Worm (Caenorhabditis elegans): ENCODE data around the gene C31B8.1.
"Not testable (repeated sequence)": the region's sequence is repeated elsewhere in the genome, so short reads cannot be mapped to it uniquely, and the experiment has no call there.

Gene C31B8.1

DNA sequence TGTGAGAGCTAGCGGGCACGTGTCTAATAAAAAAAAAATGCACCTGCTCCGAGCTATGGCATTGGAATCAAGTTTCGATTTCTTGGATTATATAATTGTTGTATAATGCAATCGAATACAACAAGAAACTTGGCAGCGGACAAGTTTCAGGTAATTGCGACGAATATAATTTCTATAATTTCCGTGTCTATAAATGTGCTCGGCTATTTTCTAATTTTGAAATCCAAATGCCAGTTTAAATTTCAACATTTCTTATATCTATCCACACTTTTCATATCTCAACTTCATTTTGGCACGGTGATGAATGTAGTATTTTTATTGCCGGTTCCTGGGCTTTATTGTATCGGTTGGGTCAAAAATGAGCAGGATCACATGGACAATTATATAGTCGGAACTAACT, 1.6 kb upstream of the C31B8.1 start, which contains the start of gene C31B8.16:
TSS of gene C31B8.16 (plus strand) at position 301 of the 400 bp plus-strand sequence.
- no peak for TF ChIP-seq unc-62 (GFP tag; optimal IDR thresholded peaks at IDR 0.05)

DNA sequence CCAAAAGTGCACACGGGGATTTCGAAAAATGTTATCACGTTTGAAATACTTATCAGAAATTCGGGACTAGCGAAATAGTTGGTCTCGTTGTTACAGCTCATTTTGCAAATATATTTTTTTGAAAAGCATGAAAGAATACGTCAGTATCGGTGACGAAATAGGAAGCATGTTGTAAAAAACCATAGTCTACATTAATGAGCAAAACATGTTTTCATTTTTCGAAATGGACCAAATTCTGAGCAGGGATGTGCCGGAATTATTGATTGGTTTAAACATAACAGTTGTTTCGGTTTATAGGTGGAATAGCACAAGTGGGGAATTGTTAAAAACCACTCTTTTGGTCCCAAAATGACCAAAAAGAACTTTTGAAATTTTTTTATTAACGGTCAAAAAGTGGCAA, 2.7 kb downstream of the C31B8.1 start, which contains the start of gene srh-247:
TSS of gene srh-247 (minus strand) at position 101 of the 400 bp plus-strand sequence.
- TF ChIP-seq unc-62 (GFP tag; optimal IDR thresholded peaks at IDR 0.05) = no peak

DNA sequence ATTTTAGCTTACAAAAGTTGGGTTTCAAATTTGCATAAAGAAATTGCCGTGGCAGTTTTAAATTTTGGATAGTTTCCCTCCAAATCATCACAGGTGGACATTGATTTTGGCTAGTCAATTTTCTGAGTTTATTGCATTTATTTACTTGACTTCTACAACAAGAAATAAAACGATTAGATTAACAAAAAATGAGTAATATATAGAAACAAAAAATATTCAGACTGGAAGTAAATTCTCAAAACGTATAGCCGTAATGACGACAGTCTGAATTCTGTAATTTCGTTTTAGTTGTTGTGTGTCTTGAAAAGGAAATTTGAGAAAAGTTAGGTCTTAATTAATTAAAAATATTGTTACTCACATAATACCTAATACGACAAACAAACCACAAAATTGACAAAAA, 7.1 kb downstream of the C31B8.1 start, which contains the start of gene srw-141:
TSS of gene srw-141 (minus strand) at position 101 of the 400 bp plus-strand sequence.
- no peak for TF ChIP-seq unc-62 (GFP tag; optimal IDR thresholded peaks at IDR 0.05)

- no peak for TF ChIP-seq unc-62 (GFP tag; optimal IDR thresholded peaks at IDR 0.05)
Measured at ce11 chrV:2941405-2941804, 10.1 kb downstream of the C31B8.1 start, which contains the start of gene srw-143. TSS of gene srw-143 (minus strand) at chrV:2941505.

DNA sequence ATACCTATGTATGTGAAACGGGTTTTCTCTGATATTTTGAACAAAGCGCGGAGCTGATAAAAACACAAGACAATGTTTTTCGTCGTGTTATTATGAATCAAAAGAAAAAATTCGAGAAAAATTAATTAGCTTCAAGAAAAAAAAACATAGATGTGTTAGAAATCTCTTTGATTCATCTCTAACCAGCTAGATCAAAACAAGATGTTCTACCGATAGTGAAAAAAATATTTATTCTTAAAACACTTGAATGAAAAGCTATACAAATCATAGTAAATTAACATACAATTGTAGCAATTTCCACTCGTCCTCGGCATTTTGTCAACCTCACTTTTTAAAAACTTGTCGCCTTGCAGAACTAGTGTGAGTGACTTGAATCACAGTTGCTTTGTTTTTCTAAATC, 10.9 kb downstream of the C31B8.1 start:
- no peak for TF ChIP-seq unc-62 (GFP tag; optimal IDR thresholded peaks at IDR 0.05)

ce11 chrV:2943859-2944258, 12.5 kb downstream of the C31B8.1 start, which contains the start of gene srw-137:
TSS of gene srw-137 (minus strand) at chrV:2943959.
- no peak for TF ChIP-seq unc-62 (GFP tag; optimal IDR thresholded peaks at IDR 0.05)

- TF ChIP-seq unc-62 (GFP tag; optimal IDR thresholded peaks at IDR 0.05) = no peak
Measured at ce11 chrV:2945602-2946001, 14.2 kb downstream of the C31B8.1 start, which contains the start of gene srh-87. TSS of gene srh-87 (minus strand) at chrV:2945702.

- TF ChIP-seq unc-62 (GFP tag; optimal IDR thresholded peaks at IDR 0.05) = not testable (repeated sequence)
Measured at ce11 chrV:2952102-2952501, 20.8 kb downstream of the C31B8.1 start, which contains the start of gene srw-122. TSS of gene srw-122 (minus strand) at chrV:2952202.

ce11 chrV:2955342-2955741, 24.0 kb downstream of the C31B8.1 start, which contains the start of gene srh-248:
TSS of gene srh-248 (minus strand) at chrV:2955442.
- TF ChIP-seq unc-62 (GFP tag; optimal IDR thresholded peaks at IDR 0.05) = not testable (repeated sequence)

DNA sequence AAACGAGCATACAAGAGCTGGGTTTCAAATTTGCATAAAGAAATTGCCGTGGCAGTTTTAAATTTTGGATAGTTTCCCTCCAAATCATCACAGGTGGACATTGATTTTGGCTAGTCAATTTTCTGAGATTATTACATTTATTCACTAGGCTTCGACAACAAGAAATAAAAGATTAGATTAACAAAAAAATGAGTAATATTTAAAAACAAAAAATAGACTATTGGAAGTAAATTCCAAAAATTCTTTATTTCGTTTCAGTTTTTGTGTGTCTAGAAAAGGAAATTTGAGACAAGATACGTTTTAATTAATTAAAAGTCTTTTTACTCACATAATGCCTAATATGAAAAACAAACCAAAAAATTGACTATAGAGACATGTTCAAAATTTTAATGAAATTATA, 26.9 kb downstream of the C31B8.1 start, which contains the start of gene srw-142:
TSS of gene srw-142 (minus strand) at position 101 of the 400 bp plus-strand sequence.
- TF ChIP-seq unc-62 (GFP tag; optimal IDR thresholded peaks at IDR 0.05) = no peak

ce11 chrV:2960894-2961293, 29.5 kb downstream of the C31B8.1 start, which contains the start of gene srw-144:
TSS of gene srw-144 (minus strand) at chrV:2960994.
- TF ChIP-seq unc-62 (GFP tag; optimal IDR thresholded peaks at IDR 0.05) = no peak

DNA sequence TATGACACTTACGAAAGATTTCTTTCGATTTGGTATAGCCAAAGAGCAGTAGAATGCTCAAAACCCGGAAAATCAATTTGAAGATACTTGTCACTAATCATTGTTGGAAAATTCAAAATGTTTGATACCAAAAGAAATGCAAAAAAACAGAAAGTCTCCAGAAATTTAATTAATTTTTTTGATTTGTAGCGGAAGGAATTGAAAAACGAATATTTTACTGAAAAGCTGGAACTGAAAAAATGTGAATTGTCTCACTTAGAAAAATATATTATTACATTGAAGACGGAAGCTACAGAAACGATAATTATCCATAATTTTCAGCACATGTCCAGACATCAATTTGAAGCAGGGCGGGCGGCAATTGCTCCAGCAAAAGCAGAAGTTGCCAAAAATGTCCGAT, 31.6 kb downstream of the C31B8.1 start, which contains the start of gene srw-138:
TSS of gene srw-138 (minus strand) at position 101 of the 400 bp plus-strand sequence.
- TF ChIP-seq unc-62 (GFP tag; optimal IDR thresholded peaks at IDR 0.05) = no peak

DNA sequence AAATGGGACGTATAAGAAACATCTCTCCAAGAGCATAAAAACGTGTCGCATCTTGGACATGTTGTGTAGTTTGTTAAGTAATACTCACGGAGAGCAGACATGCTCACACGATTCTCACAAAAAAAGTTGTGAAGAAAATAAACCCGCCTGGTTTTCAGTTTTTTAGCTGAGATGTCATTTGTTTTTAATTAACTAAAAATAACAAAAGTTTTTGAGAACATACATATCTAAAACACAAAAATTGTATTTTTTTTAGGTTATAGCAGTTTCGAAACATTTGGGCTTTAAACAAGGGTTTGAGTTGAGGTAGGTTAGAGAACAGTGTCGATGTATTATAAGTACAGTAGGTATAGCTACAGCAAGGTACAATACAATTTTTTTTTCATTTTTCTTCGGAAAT, 33.4 kb downstream of the C31B8.1 start, which contains the start of gene srh-88:
TSS of gene srh-88 (minus strand) at position 101 of the 400 bp plus-strand sequence.
- no peak for TF ChIP-seq unc-62 (GFP tag; optimal IDR thresholded peaks at IDR 0.05)

DNA sequence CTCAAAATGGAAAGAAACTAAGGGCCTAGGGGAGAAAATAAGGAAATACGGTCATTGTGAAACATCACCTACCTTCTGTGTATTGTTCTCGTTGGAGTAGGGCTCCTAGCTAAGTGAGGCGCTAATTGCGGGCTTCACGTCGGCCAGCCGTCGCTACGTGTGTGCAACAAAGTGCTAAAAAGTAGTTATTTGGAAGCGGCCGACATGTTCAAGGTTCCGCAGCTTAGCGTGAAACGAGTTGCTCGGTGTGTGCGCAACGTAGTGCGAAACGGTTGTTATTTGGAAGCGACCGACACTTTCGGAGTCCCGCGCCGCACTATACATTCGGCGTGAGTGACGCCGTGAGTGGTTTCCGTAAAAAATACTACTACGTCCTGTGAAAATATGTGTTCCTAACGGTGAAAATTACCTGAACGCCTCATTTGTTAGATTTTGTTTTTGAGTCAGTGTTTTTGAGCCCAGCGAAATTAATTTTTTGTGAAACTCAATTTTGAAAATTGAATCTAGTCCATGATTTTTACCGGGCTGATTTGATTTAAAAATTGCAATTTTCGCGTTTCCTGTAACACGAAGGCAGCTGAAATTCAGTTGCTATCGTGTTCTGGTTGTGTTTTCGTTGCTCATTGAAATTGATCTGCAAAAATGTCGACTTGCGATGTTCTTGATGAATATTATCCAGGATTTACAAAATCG, 40.1 kb downstream of the C31B8.1 start, which contains the start of gene srw-129:
TSS of gene srw-129 (plus strand) at position 643 of the 693 bp plus-strand sequence.
- no peak for TF ChIP-seq unc-62 (GFP tag; optimal IDR thresholded peaks at IDR 0.05)

DNA sequence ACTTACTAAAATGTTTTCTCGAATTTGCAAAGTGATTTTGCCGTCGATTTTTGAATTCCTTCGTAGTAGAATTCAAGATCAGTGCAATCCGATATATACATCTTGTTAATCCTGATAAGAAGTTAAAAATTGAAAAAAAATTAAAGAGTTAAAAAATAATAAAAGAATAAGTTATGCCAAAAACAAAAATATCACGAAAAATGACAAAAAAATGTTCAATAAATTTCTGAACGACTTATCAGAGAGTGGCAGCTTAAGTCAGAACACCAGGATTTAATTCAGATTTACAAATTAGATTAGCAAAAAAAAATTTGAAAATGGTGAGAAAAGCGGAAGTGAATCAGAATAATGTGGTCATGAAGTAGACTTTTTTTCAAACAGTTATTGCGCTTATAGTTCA, 43.9 kb downstream of the C31B8.1 start, which contains the start of gene srw-123:
TSS of gene srw-123 (minus strand) at position 101 of the 400 bp plus-strand sequence.
- not testable (repeated sequence) for TF ChIP-seq unc-62 (GFP tag; optimal IDR thresholded peaks at IDR 0.05)

- no peak for TF ChIP-seq unc-62 (GFP tag; optimal IDR thresholded peaks at IDR 0.05)
Measured at ce11 chrV:2976287-2976686, 44.9 kb downstream of the C31B8.1 start, which contains the start of gene srw-124. TSS of gene srw-124 (plus strand) at chrV:2976587.
